Worm (Caenorhabditis elegans) whole organism, young adult: ENCODE results near the gene F41C3.2.

Experiments
- B0336.3 ChIP-seq: fragments of 200-800 bp; sonication (Bioruptor generic); IDR thresholded peaks from 2 replicates; pipeline ENCODE4 v1.3.6; 2022; ENCODE audit warnings: missing genetic modification characterization, missing compliant biosample characterization
- C06A6.2 ChIP-seq: fragments of 200-800 bp; sonication (Bioruptor generic); conservative IDR thresholded peaks from 2 replicates; pipeline ENCODE4 v1.3.6; 2022; ENCODE audit warnings: missing genetic modification characterization, missing compliant biosample characterization
- D2030.7 ChIP-seq: fragments of 200-800 bp; sonication (Bioruptor generic); IDR thresholded peaks from 2 replicates; pipeline ENCODE4 v1.3.6; 2022; ENCODE audit warnings: missing genetic modification reagents, missing genetic modification characterization, missing compliant biosample characterization
- F23B12.7 ChIP-seq: sonication (generic microtip); optimal IDR thresholded peaks from 2 replicates; lab custom pipeline; 2017; ENCODE audit warnings: missing genetic modification characterization, mild to moderate bottlenecking, missing compliant biosample characterization, antibody characterized with exemption, moderate library complexity; ENCODE audit not compliant: insufficient read depth
- F39B2.1 ChIP-seq: fragments of 200-800 bp; sonication (Bioruptor generic); IDR thresholded peaks from 2 replicates; pipeline ENCODE4 v1.3.6; 2022; ENCODE audit warnings: missing genetic modification reagents, missing genetic modification characterization, missing compliant biosample characterization
- F49E8.2 ChIP-seq: sonication (generic microtip); optimal IDR thresholded peaks from 3 replicates; lab custom pipeline; 2017; ENCODE audit warnings: missing genetic modification characterization, mild to moderate bottlenecking, missing compliant biosample characterization, antibody characterized with exemption, moderate library complexity; ENCODE audit not compliant: insufficient read depth
- T07F8.4 ChIP-seq: sonication (generic microtip); optimal IDR thresholded peaks from 2 replicates; lab custom pipeline; 2016; ENCODE audit warnings: mild to moderate bottlenecking, missing genetic modification characterization, moderate library complexity, missing compliant biosample characterization
- T26A5.8 ChIP-seq: sonication (generic microtip); optimal IDR thresholded peaks from 2 replicates; lab custom pipeline; 2016; ENCODE audit warnings: missing genetic modification characterization, missing compliant biosample characterization
- Y53G8AR.9 ChIP-seq: fragments of 200-800 bp; sonication (Bioruptor generic); conservative IDR thresholded peaks from 2 replicates; pipeline ENCODE4 v1.3.6; 2022; ENCODE audit warnings: missing genetic modification reagents, missing genetic modification characterization, missing compliant biosample characterization
- Y79H2A.3 ChIP-seq: fragments of 200-800 bp; sonication (Bioruptor generic); conservative IDR thresholded peaks from 2 replicates; pipeline ENCODE4 v1.3.6; 2022; ENCODE audit warnings: missing genetic modification reagents, missing genetic modification characterization, missing compliant biosample characterization
- aptf-2 ChIP-seq: fragments of 200-800 bp; sonication (Bioruptor generic); conservative IDR thresholded peaks from 2 replicates; pipeline ENCODE4 v1.3.6; 2022; ENCODE audit warnings: missing genetic modification reagents, missing genetic modification characterization, missing compliant biosample characterization
- athp-1 ChIP-seq: sonication (generic microtip); optimal IDR thresholded peaks from 2 replicates; lab custom pipeline; 2017; ENCODE audit warnings: mild to moderate bottlenecking, missing genetic modification characterization, missing compliant biosample characterization
- attf-6 ChIP-seq: fragments of 200-800 bp; sonication (Bioruptor generic); IDR thresholded peaks from 2 replicates; pipeline ENCODE4 v1.3.6; 2022; ENCODE audit warnings: missing genetic modification reagents, missing genetic modification characterization, missing compliant biosample characterization
- ccch-3 ChIP-seq: fragments of 200-800 bp; sonication (Bioruptor generic); optimal IDR thresholded peaks from 2 replicates; lab custom pipeline; 2018; ENCODE audit warnings: mild to moderate bottlenecking, missing genetic modification characterization, missing compliant biosample characterization
- gei-17 ChIP-seq: fragments of 200-800 bp; sonication (Bioruptor generic); optimal IDR thresholded peaks from 2 replicates; lab custom pipeline; 2018; ENCODE audit warnings: mild to moderate bottlenecking, missing genetic modification characterization, missing compliant biosample characterization
- him-1 ChIP-seq: sonication (generic microtip); optimal IDR thresholded peaks from 2 replicates; lab custom pipeline; 2016; ENCODE audit warnings: missing genotype, missing genetic modification reagents, missing genetic modification characterization, missing compliant biosample characterization
- hlh-26 ChIP-seq: fragments of 200-800 bp; sonication (Bioruptor generic); conservative IDR thresholded peaks from 2 replicates; pipeline ENCODE4 v1.3.6; 2022; ENCODE audit warnings: missing genetic modification reagents, missing genetic modification characterization, missing compliant biosample characterization
- hmg-20 ChIP-seq: fragments of 200-800 bp; sonication (Bioruptor generic); IDR thresholded peaks from 2 replicates; pipeline ENCODE4 v1.3.6; 2022; ENCODE audit warnings: missing genetic modification reagents, missing genetic modification characterization, missing compliant biosample characterization
- hrde-1 ChIP-seq: sonication (generic microtip); optimal IDR thresholded peaks from 2 replicates; lab custom pipeline; 2016; ENCODE audit warnings: missing genetic modification characterization, mild to moderate bottlenecking, missing compliant biosample characterization, moderate library complexity, missing genotype, missing genetic modification reagents, borderline replicate concordance
- let-526 ChIP-seq: fragments of 200-800 bp; sonication (Bioruptor generic); IDR thresholded peaks from 2 replicates; pipeline ENCODE4 v1.3.6; 2022; ENCODE audit warnings: missing genetic modification reagents, missing genetic modification characterization, missing compliant biosample characterization
- lin-40 ChIP-seq: sonication (generic microtip); optimal IDR thresholded peaks from 2 replicates; lab custom pipeline; 2016; ENCODE audit warnings: missing genetic modification characterization, mild to moderate bottlenecking, missing compliant biosample characterization, missing genotype, missing genetic modification reagents
- lsl-1 ChIP-seq: fragments of 200-800 bp; sonication (Bioruptor generic); optimal IDR thresholded peaks from 2 replicates; lab custom pipeline; 2018; ENCODE audit warnings: mild to moderate bottlenecking, missing genetic modification characterization, moderate library complexity, missing compliant biosample characterization
- rcor-1 ChIP-seq: fragments of 200-800 bp; sonication (Bioruptor generic); IDR thresholded peaks from 2 replicates; pipeline ENCODE4 v1.3.6; 2022; ENCODE audit warnings: missing genetic modification reagents, missing genetic modification characterization, missing compliant biosample characterization
- sdz-38 ChIP-seq: sonication (generic microtip); optimal IDR thresholded peaks from 2 replicates; lab custom pipeline; 2016; ENCODE audit warnings: missing genotype, missing genetic modification characterization, missing compliant biosample characterization
- snpc-3.4 ChIP-seq: sonication (generic microtip); optimal IDR thresholded peaks from 2 replicates; lab custom pipeline; 2017; ENCODE audit warnings: missing genetic modification characterization, mild to moderate bottlenecking, missing compliant biosample characterization, antibody characterized with exemption, moderate library complexity, missing genotype, missing genetic modification reagents
- snpc-4 ChIP-seq, 5 experiments: fragments of 150-350 bp in 1 of 5; sonication (generic microtip) in 4 of 5; optimal IDR thresholded peaks; 2 replicates each; lab custom pipeline; 2014 to 2018; ENCODE audit warnings: missing genetic modification characterization in 5 of 5, missing biosample characterization in 3 of 5, antibody characterized with exemption in 2 of 5, mild to moderate bottlenecking in 2 of 5, missing compliant biosample characterization in 2 of 5, missing genotype in 2 of 5, moderate library complexity in 2 of 5, missing genetic modification reagents in 1 of 5
- somi-1 ChIP-seq: fragments of 200-800 bp; sonication (Bioruptor generic); optimal IDR thresholded peaks from 2 replicates; lab custom pipeline; 2018; ENCODE audit warnings: mild to moderate bottlenecking, missing genetic modification characterization, missing compliant biosample characterization
- tlf-1 ChIP-seq: fragments of 200-800 bp; sonication (Bioruptor generic); optimal IDR thresholded peaks from 2 replicates; lab custom pipeline; 2018; ENCODE audit warnings: mild to moderate bottlenecking, missing genetic modification characterization, missing compliant biosample characterization
- unc-130 ChIP-seq: sonication (generic microtip); optimal IDR thresholded peaks from 2 replicates; lab custom pipeline; 2016; ENCODE audit warnings: missing genetic modification reagents, missing genetic modification characterization, missing compliant biosample characterization
- unc-62 ChIP-seq: fragments of 150-350 bp; optimal IDR thresholded peaks from 2 replicates; lab custom pipeline; 2014; ENCODE audit warnings: missing biosample characterization, missing genetic modification reagents, missing genetic modification characterization
- xnd-1 ChIP-seq: sonication (generic microtip); optimal IDR thresholded peaks from 2 replicates; lab custom pipeline; 2016; ENCODE audit warnings: missing genotype, missing genetic modification reagents, missing genetic modification characterization, missing compliant biosample characterization
- zim-3 ChIP-seq: sonication (generic microtip); optimal IDR thresholded peaks from 2 replicates; lab custom pipeline; 2017; ENCODE audit warnings: mild to moderate bottlenecking, missing genetic modification characterization, moderate library complexity, missing compliant biosample characterization
- ztf-18 ChIP-seq: sonication (generic microtip); optimal IDR thresholded peaks from 2 replicates; lab custom pipeline; 2016; ENCODE audit warnings: missing genotype, mild to moderate bottlenecking, missing genetic modification characterization, missing compliant biosample characterization
- ztf-22 ChIP-seq: fragments of 200-800 bp; sonication (Bioruptor generic); optimal IDR thresholded peaks from 2 replicates; lab custom pipeline; 2018; ENCODE audit warnings: mild to moderate bottlenecking, missing genetic modification characterization, moderate library complexity, missing compliant biosample characterization
- ztf-26 ChIP-seq: sonication (generic microtip); optimal IDR thresholded peaks from 2 replicates; lab custom pipeline; 2017; ENCODE audit warnings: missing genetic modification characterization, missing compliant biosample characterization
- ztf-28 ChIP-seq: fragments of 200-800 bp; sonication (Bioruptor generic); IDR thresholded peaks from 2 replicates; pipeline ENCODE4 v1.3.6; 2022; ENCODE audit warnings: missing genetic modification reagents, missing genetic modification characterization, missing compliant biosample characterization

The F41C3.2 gene

DNA sequence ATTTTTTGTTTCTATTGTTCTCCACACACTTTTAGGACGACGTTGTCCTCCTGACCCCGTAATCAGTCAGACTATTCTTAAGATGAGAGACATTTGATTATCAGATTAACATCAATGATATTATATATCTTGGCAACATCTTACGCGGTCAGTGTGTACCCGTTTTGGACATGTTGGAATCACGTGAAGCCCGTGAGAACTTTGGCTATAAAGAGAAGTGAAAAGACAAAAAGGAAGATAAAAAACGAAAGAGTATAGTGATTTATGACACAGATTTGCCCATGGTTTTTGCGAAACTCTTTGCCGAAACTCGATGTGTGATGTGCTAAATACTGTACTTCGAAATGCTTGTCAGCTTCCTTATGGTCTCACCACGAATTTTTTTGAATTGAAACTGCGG is 4.5 kb upstream of the F41C3.2 start (continued):
- TF ChIP-seq T07F8.4 (tag; lab: Kevin White, UChicago) (no peak), ccch-3 (GFP tag; lab: Kevin White, UChicago) (no peak), D2030.7 (GFP tag; lab: Robert Waterston, UW) (no peak), Y53G8AR.9 (GFP tag; lab: Robert Waterston, UW) (0 out of 2 replicates have a peak, but pooled peaks have one; percentile 45), zim-3 (tag; lab: Kevin White, UChicago) (no peak)

DNA sequence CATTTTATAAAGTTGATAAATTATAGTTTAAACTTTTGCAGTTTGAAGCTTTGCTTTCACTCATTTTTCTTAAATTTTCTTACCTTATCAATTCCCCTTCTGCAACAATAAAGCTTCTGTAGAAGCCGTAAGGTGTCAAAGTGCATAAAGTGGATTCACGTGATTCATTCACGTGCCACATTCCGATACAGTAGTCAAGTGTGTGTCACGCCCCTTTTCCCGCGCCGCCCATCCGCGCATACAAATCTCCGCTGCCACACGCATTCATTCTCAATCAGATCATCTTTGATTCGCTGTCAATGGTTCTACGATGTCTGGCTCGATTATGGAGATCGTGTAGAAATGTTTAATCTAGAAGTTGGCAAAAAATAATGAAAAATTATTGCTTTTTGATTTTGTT is 2.7 kb upstream of the F41C3.2 start:
- TF ChIP-seq tlf-1 (GFP tag; lab: Kevin White, UChicago): no peak
- no peak for TF ChIP-seq unc-62 (GFP tag; lab: Kevin White, UChicago)
- no peak for TF ChIP-seq aptf-2 (GFP tag; lab: Robert Waterston, UW)
- TF ChIP-seq unc-130 (GFP tag; lab: Kevin White, UChicago): no peak
- no peak for TF ChIP-seq ztf-28 (GFP tag; lab: Robert Waterston, UW)
- no peak for TF ChIP-seq let-526 (GFP tag; lab: Robert Waterston, UW)
- TF ChIP-seq somi-1 (GFP tag; lab: Kevin White, UChicago): no peak
- no peak for TF ChIP-seq xnd-1
- TF ChIP-seq hlh-26 (GFP tag; lab: Robert Waterston, UW): no peak
- TF ChIP-seq attf-6: no peak
- TF ChIP-seq ztf-22: no peak
- no peak for TF ChIP-seq snpc-3.4 (tag; lab: Kevin White, UChicago)
- TF ChIP-seq lsl-1: no peak
- no peak for TF ChIP-seq Y79H2A.3
- TF ChIP-seq T26A5.8 (tag; lab: Kevin White, UChicago): no peak
- TF ChIP-seq ztf-18 (tag; lab: Kevin White, UChicago): no peak
- TF ChIP-seq lin-40 (tag; lab: Kevin White, UChicago): no peak

DNA sequence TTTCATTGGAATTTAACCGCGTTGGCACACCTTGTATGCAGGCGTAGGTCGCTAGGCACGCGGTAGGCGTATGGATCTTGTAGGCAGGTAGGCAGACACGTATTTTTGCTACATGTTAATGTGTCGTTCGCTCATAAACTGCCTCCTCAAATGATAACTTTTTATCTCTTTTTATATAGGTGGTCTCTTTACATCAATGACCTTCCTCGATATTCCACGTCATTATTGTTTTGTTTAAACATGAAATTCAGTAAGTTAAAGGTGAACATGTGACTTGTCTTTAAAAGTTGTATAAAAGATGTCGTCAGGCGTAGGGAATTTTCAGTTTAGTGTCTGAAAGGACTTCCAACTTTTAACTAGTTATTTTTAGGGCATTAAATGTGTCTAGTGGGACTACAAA is 2.1 kb upstream of the F41C3.2 start:
- TF ChIP-seq him-1 (tag; lab: Kevin White, UChicago) (no peak), athp-1 (tag; lab: Kevin White, UChicago) (no peak), C06A6.2 (GFP tag; lab: Robert Waterston, UW) (no peak), F49E8.2 (no peak), gei-17 (no peak), rcor-1 (GFP tag; lab: Robert Waterston, UW) (no peak), let-526 (GFP tag; lab: Robert Waterston, UW) (no peak), F39B2.1 (GFP tag; lab: Robert Waterston, UW) (no peak), sdz-38 (tag; lab: Kevin White, UChicago) (no peak), B0336.3 (no peak), snpc-4 (GFP tag; optimal IDR thresholded peaks at IDR 0.05; lab: Kevin White, UChicago) (no peak), snpc-4 (tag; optimal IDR thresholded peaks at IDR 0.05; lab: Kevin White, UChicago) (no peak), ztf-26 (tag; lab: Kevin White, UChicago) (no peak), F23B12.7 (no peak), hrde-1 (tag; lab: Kevin White, UChicago) (no peak), hmg-20 (no peak), ccch-3 (GFP tag; lab: Kevin White, UChicago) (no peak)
